Worm (Caenorhabditis elegans): ENCODE results near the gene nhr-145.

Gene nhr-145

ce11 chrV:19119260-19119659, 31.7 kb downstream of the nhr-145 start, which contains the start of gene Y39B6A.13:
Y39B6A.13 (minus strand) TSS chrV:19119425.
- TF ChIP-seq T23F11.4 (GFP tag; optimal IDR thresholded peaks at IDR 0.05) (no peak), ceh-48 (tag; optimal IDR thresholded peaks at IDR 0.05) (peak; percentile 21), tbx-2 (tag; optimal IDR thresholded peaks at IDR 0.05) (no peak), ceh-34 (tag; optimal IDR thresholded peaks at IDR 0.05) (no peak), fkh-6 (tag; optimal IDR thresholded peaks at IDR 0.05) (no peak), unc-42 (tag; optimal IDR thresholded peaks at IDR 0.05) (peak; percentile 35), C08G9.2 (tag; optimal IDR thresholded peaks at IDR 0.05) (no peak), ref-2 (tag; optimal IDR thresholded peaks at IDR 0.05) (no peak), pat-9 (tag; optimal IDR thresholded peaks at IDR 0.05) (no peak), sox-2 (GFP tag; IDR thresholded peaks at IDR 0.05) (no peak)

ce11 chrV:19120743-19121642, 33.5 kb downstream of the nhr-145 start:
- TF ChIP-seq C08G9.2 (tag; optimal IDR thresholded peaks at IDR 0.05) = no peak
- TF ChIP-seq ceh-48 (tag; optimal IDR thresholded peaks at IDR 0.05) = peak; percentile 74
- no peak for TF ChIP-seq ceh-34 (tag; optimal IDR thresholded peaks at IDR 0.05)
- no peak for TF ChIP-seq sox-2 (GFP tag; IDR thresholded peaks at IDR 0.05)
- no peak for TF ChIP-seq zip-5 (tag; optimal IDR thresholded peaks at IDR 0.05)
- no peak for TF ChIP-seq hlh-13 (GFP tag; optimal IDR thresholded peaks at IDR 0.05)
- no peak for TF ChIP-seq dve-1 (tag; optimal IDR thresholded peaks at IDR 0.05)
- TF ChIP-seq unc-86 (tag; optimal IDR thresholded peaks at IDR 0.05) = no peak

DNA sequence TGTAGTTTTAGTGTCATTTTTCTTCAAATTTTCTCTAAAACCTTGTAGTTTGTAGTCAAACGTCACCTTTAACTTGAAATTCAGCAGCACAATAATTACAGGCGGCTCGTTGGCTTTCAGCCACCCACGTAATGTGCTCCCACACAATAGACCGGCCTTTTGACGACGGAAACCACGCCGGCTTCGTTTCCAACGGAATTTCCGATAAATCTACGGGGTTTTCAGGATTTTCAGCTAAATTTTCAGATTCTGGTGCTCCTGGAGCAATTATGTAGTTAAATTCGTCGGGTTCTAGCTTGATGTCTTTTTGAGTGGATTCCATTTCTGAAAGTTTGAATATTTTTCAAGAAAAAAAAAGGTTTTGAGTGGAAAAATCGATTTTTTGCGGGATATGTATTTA, 37.1 kb downstream of the nhr-145 start, which contains the start of gene bed-1:
Gene bed-1, minus strand, starts transcription at position 337 of the 400 bp plus-strand sequence.
- TF ChIP-seq ceh-30 (tag; optimal IDR thresholded peaks at IDR 0.05) = no peak
- no peak for TF ChIP-seq tbx-2 (tag; optimal IDR thresholded peaks at IDR 0.05)

DNA sequence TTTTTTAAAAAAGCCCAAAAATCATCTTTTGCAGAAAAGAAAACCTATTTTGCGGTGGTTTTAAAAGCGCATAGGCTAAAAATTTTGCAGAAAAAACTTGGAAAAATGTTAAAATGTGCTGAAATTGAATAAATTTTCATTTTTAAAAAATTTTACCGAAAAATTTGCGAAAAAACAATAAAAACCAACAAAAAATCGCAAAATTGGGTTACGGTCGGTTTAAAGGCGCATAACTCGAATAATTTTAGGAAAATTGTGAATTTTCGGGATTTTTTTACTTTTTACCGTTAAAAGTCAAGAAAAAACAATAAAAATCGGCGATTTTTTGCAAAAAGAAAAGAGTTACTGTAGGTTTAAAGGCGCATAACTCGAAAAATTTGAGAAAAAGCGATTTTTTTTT, 37.7 kb downstream of the nhr-145 start:
- TF ChIP-seq unc-55 (GFP tag; optimal IDR thresholded peaks at IDR 0.05) (no peak), elt-4 (tag; optimal IDR thresholded peaks at IDR 0.05) (no peak), nhr-11 (tag; optimal IDR thresholded peaks at IDR 0.05) (no peak), odd-2 (tag; optimal IDR thresholded peaks at IDR 0.05) (no peak), pag-3 (tag; optimal IDR thresholded peaks at IDR 0.05; ENCODE audit: borderline replicate concordance) (no peak), ceh-22 (tag; optimal IDR thresholded peaks at IDR 0.05) (no peak), fax-1 (tag; optimal IDR thresholded peaks at IDR 0.05) (no peak), hlh-13 (GFP tag; optimal IDR thresholded peaks at IDR 0.05) (no peak), tbx-7 (tag; optimal IDR thresholded peaks at IDR 0.05) (no peak), unc-3 (GFP tag; conservative IDR thresholded peaks at IDR 0.05) (no peak), unc-3 (tag; optimal IDR thresholded peaks at IDR 0.05) (no peak), ztf-16 (tag; optimal IDR thresholded peaks at IDR 0.05) (no peak)

- TF ChIP-seq pag-3 (tag; optimal IDR thresholded peaks at IDR 0.05; ENCODE audit: borderline replicate concordance) (peak; percentile 18), rnt-1 (tag; optimal IDR thresholded peaks at IDR 0.05) (peak; percentile 34), unc-3 (GFP tag; conservative IDR thresholded peaks at IDR 0.05) (peak; percentile 76; the same call in 1 of the 2 replicates), unc-3 (tag; optimal IDR thresholded peaks at IDR 0.05) (peak; percentile 42), Y22D7AL.16 (tag; optimal IDR thresholded peaks at IDR 0.05) (peak; percentile 64), madf-2 (tag; optimal IDR thresholded peaks at IDR 0.05) (peak; percentile 63), pqm-1 (tag; optimal IDR thresholded peaks at IDR 0.05) (peak; percentile 13), ceh-18 (tag; optimal IDR thresholded peaks at IDR 0.05) (peak; percentile 44), ceh-24 (tag; optimal IDR thresholded peaks at IDR 0.05) (peak; percentile 13), ceh-31 (tag; optimal IDR thresholded peaks at IDR 0.05) (peak; percentile 43), syd-9 (tag; optimal IDR thresholded peaks at IDR 0.05) (peak; percentile 55), lim-6 (tag; optimal IDR thresholded peaks at IDR 0.05) (no peak), npax-4 (tag; optimal IDR thresholded peaks at IDR 0.05) (peak; percentile 58), sdc-2 (tag; optimal IDR thresholded peaks at IDR 0.05) (peak; percentile 53), nhr-232 (tag; optimal IDR thresholded peaks at IDR 0.05) (peak; percentile 51), ceh-6 (GFP tag; optimal IDR thresholded peaks at IDR 0.05) (peak; percentile 74), pax-1 (tag; optimal IDR thresholded peaks at IDR 0.05) (no peak), ztf-16 (tag; optimal IDR thresholded peaks at IDR 0.05) (peak; percentile 37), unc-42 (tag; optimal IDR thresholded peaks at IDR 0.05) (peak; percentile 13), ceh-9 (tag; optimal IDR thresholded peaks at IDR 0.05) (peak; percentile 56), ceh-48 (tag; optimal IDR thresholded peaks at IDR 0.05) (peak; percentile 69), hlh-8 (tag; optimal IDR thresholded peaks at IDR 0.05) (peak; percentile 6), ceh-14 (tag; optimal IDR thresholded peaks at IDR 0.05) (peak; percentile 62), ahr-1 (tag; optimal IDR thresholded peaks at IDR 0.05) (peak; percentile 28)
These were observed 38.3 kb downstream of the nhr-145 start for ce11 chrV:19125812-19126211.
